Worm (Caenorhabditis elegans) whole organism, late embryonic: ENCODE measurements around the gene C33D9.3.

Source experiments
- F13H6.1 ChIP-seq: sonication (generic microtip); optimal IDR thresholded peaks from 2 replicates; lab custom pipeline; 2016; ENCODE audit warnings: missing genetic modification characterization, missing compliant biosample characterization
- K02D7.2 ChIP-seq: sonication (generic microtip); optimal IDR thresholded peaks from 2 replicates; lab custom pipeline; 2017; ENCODE audit warnings: mild to moderate bottlenecking, missing genetic modification characterization, missing compliant biosample characterization
- K09A11.1 ChIP-seq: sonication (generic microtip); optimal IDR thresholded peaks from 2 replicates; lab custom pipeline; 2017; ENCODE audit warnings: antibody characterized with exemption, mild to moderate bottlenecking, missing genetic modification characterization, missing compliant biosample characterization; ENCODE audit not compliant: insufficient read depth
- Y22D7AL.16 ChIP-seq: sonication (generic microtip); optimal IDR thresholded peaks from 2 replicates; lab custom pipeline; 2016; ENCODE audit warnings: missing genetic modification characterization, missing compliant biosample characterization
- ama-1 ChIP-seq: fragments of 150-350 bp; optimal IDR thresholded peaks from 2 replicates; lab custom pipeline; 2014
- ceh-22 ChIP-seq: sonication (generic microtip); optimal IDR thresholded peaks from 2 replicates; lab custom pipeline; 2017; ENCODE audit warnings: missing biosample characterization, missing genetic modification characterization
- ceh-24 ChIP-seq: sonication (generic microtip); optimal IDR thresholded peaks from 2 replicates; lab custom pipeline; 2016; ENCODE audit warnings: mild to moderate bottlenecking, missing genetic modification characterization, missing compliant biosample characterization
- ceh-30 ChIP-seq: fragments of 150-350 bp; optimal IDR thresholded peaks from 2 replicates; lab custom pipeline; 2014; ENCODE audit warnings: missing biosample characterization, missing genetic modification characterization
- ceh-34 ChIP-seq: sonication (generic microtip); optimal IDR thresholded peaks from 2 replicates; lab custom pipeline; 2016; ENCODE audit warnings: mild to moderate bottlenecking, missing genetic modification characterization, missing compliant biosample characterization
- ceh-45 ChIP-seq: fragments of 200-800 bp; sonication (Bioruptor generic); IDR thresholded peaks from 2 replicates; pipeline ENCODE4 v1.3.6; 2022; ENCODE audit warnings: missing genetic modification reagents, missing genetic modification characterization, missing compliant biosample characterization
- ceh-48 ChIP-seq: sonication (generic microtip); optimal IDR thresholded peaks from 2 replicates; lab custom pipeline; 2016; ENCODE audit warnings: missing genetic modification characterization, inconsistent platforms, missing compliant biosample characterization
- elt-2 ChIP-seq: sonication (generic microtip); optimal IDR thresholded peaks from 2 replicates; lab custom pipeline; 2016; ENCODE audit warnings: missing genetic modification reagents, missing genetic modification characterization, missing compliant biosample characterization
- ets-4 ChIP-seq: sonication (generic microtip); optimal IDR thresholded peaks from 2 replicates; lab custom pipeline; 2016; ENCODE audit warnings: missing genetic modification characterization, missing compliant biosample characterization
- eyg-1 ChIP-seq: sonication (generic microtip); optimal IDR thresholded peaks from 2 replicates; lab custom pipeline; 2016; ENCODE audit warnings: missing genotype, missing genetic modification characterization, missing compliant biosample characterization
- fkh-10 ChIP-seq: fragments of 150-350 bp; optimal IDR thresholded peaks from 2 replicates; lab custom pipeline; 2014; ENCODE audit warnings: missing biosample characterization, missing genetic modification reagents, missing genetic modification characterization
- hlh-6 ChIP-seq: sonication (generic microtip); optimal IDR thresholded peaks from 2 replicates; lab custom pipeline; 2016; ENCODE audit warnings: missing genotype, missing genetic modification characterization, missing compliant biosample characterization
- hlh-8 ChIP-seq: sonication (generic microtip); optimal IDR thresholded peaks from 2 replicates; lab custom pipeline; 2016; ENCODE audit warnings: missing genotype, missing genetic modification characterization, missing compliant biosample characterization
- lim-6 ChIP-seq: sonication (generic microtip); optimal IDR thresholded peaks from 2 replicates; lab custom pipeline; 2016; ENCODE audit warnings: missing genetic modification characterization, missing compliant biosample characterization
- lin-11 ChIP-seq: fragments of 200-800 bp; sonication (Bioruptor generic); optimal IDR thresholded peaks from 2 replicates; lab custom pipeline; 2018; ENCODE audit warnings: mild to moderate bottlenecking, missing genetic modification characterization, missing compliant biosample characterization
- nfya-1 ChIP-seq: sonication (generic microtip); optimal IDR thresholded peaks from 2 replicates; lab custom pipeline; 2017; ENCODE audit warnings: missing genetic modification characterization, mild to moderate bottlenecking, missing compliant biosample characterization, antibody characterized with exemption, moderate library complexity
- nhr-11 ChIP-seq: fragments of 150-350 bp; optimal IDR thresholded peaks from 2 replicates; lab custom pipeline; 2014; ENCODE audit warnings: missing biosample characterization, missing genetic modification characterization
- pag-3 ChIP-seq: sonication (generic microtip); optimal IDR thresholded peaks from 2 replicates; lab custom pipeline; 2016; ENCODE audit warnings: missing compliant biosample characterization, missing genetic modification characterization, borderline replicate concordance
- pax-1 ChIP-seq: fragments of 150-350 bp; optimal IDR thresholded peaks from 2 replicates; lab custom pipeline; 2014; ENCODE audit warnings: missing biosample characterization, missing genetic modification characterization
- pha-2 ChIP-seq: sonication (generic microtip); optimal IDR thresholded peaks from 2 replicates; lab custom pipeline; 2017; ENCODE audit warnings: mild to moderate bottlenecking, missing genetic modification characterization, missing compliant biosample characterization
- pha-4 ChIP-seq: fragments of 150-350 bp; optimal IDR thresholded peaks from 2 replicates; lab custom pipeline; 2018; ENCODE audit warnings: missing biosample characterization, missing genetic modification reagents, missing genetic modification characterization
- pros-1 ChIP-seq: fragments of 150-350 bp; optimal IDR thresholded peaks from 2 replicates; lab custom pipeline; 2014; ENCODE audit warnings: missing biosample characterization, missing genetic modification reagents, missing genetic modification characterization
- tbx-2 ChIP-seq: sonication (generic microtip); optimal IDR thresholded peaks from 2 replicates; lab custom pipeline; 2016; ENCODE audit warnings: missing genetic modification characterization, missing compliant biosample characterization
- unc-42 ChIP-seq: sonication (generic microtip); optimal IDR thresholded peaks from 2 replicates; lab custom pipeline; 2016; ENCODE audit warnings: missing genotype, missing genetic modification characterization, missing compliant biosample characterization
- zip-5 ChIP-seq: sonication (generic microtip); optimal IDR thresholded peaks from 2 replicates; lab custom pipeline; 2016; ENCODE audit warnings: missing genetic modification characterization, missing compliant biosample characterization
- ztf-16 ChIP-seq: sonication (generic microtip); optimal IDR thresholded peaks from 2 replicates; lab custom pipeline; 2017; ENCODE audit warnings: missing genetic modification characterization, missing compliant biosample characterization

The C33D9.3 gene

ce11 chrIV:8824145-8824833 lies 31.6 kb upstream of the C33D9.3 start, which contains the start of the genes col-117 and col-3:
Gene col-117 (minus strand): TSS chrIV:8824195.
Gene col-3 (plus strand): TSS chrIV:8824783.
- no peak for TF ChIP-seq hlh-8 (tag; lab: Kevin White, UChicago)
- no peak for TF ChIP-seq F13H6.1
- no peak for TF ChIP-seq K09A11.1 (tag; lab: Kevin White, UChicago)
- TF ChIP-seq ama-1 (lab: Kevin White, UChicago) = no peak
- no peak for TF ChIP-seq ztf-16 (tag; lab: Kevin White, UChicago)
- TF ChIP-seq ceh-30 (tag; lab: Kevin White, UChicago) = no peak
- TF ChIP-seq ceh-45 = no peak
- TF ChIP-seq zip-5 (tag; lab: Kevin White, UChicago) = no peak
- TF ChIP-seq pha-2 (tag; lab: Kevin White, UChicago) = no peak
- no peak for TF ChIP-seq K02D7.2
- no peak for TF ChIP-seq tbx-2
- TF ChIP-seq ceh-34 (tag; lab: Kevin White, UChicago) = no peak
- TF ChIP-seq eyg-1 = no peak
- TF ChIP-seq, all 69 proteins: peak for 0

- TF ChIP-seq eyg-1 (no peak), pag-3 (tag; lab: Kevin White, UChicago) (no peak), ceh-45 (no peak), elt-2 (tag; lab: Kevin White, UChicago) (no peak)
Measured at ce11 chrIV:8822598-8822997, 29.9 kb upstream of the C33D9.3 start.

ce11 chrIV:8821147-8821546 lies 28.4 kb upstream of the C33D9.3 start, which contains the start of gene T28C6.5:
Gene T28C6.5 (plus strand): TSS chrIV:8821447.
- TF ChIP-seq nhr-11 (tag; lab: Kevin White, UChicago) (no peak), tbx-2 (no peak), lin-11 (tag; lab: Kevin White, UChicago) (no peak), ceh-48 (tag; lab: Kevin White, UChicago) (no peak), nfya-1 (tag; lab: Kevin White, UChicago) (no peak), pha-4 (tag; lab: Kevin White, UChicago) (no peak), K02D7.2 (no peak)

- TF ChIP-seq nhr-11 (tag; lab: Kevin White, UChicago) = no peak
- no peak for TF ChIP-seq ama-1 (lab: Kevin White, UChicago)
- TF ChIP-seq fkh-10 (GFP tag; lab: Kevin White, UChicago) = no peak
Measured at ce11 chrIV:8820041-8820440, 27.3 kb upstream of the C33D9.3 start, which contains the start of gene T28C6.3. Gene T28C6.3 (plus strand): TSS chrIV:8820341.

ce11 chrIV:8819471-8819870 lies 26.8 kb upstream of the C33D9.3 start:
- no peak for TF ChIP-seq ceh-22 (tag; lab: Kevin White, UChicago)
- no peak for TF ChIP-seq pha-2 (tag; lab: Kevin White, UChicago)
- no peak for TF ChIP-seq hlh-6
- peak; percentile 24 for TF ChIP-seq elt-2 (tag; lab: Kevin White, UChicago)
- no peak for TF ChIP-seq ceh-30 (tag; lab: Kevin White, UChicago)
- TF ChIP-seq ceh-48 (tag; lab: Kevin White, UChicago) = no peak

ce11 chrIV:8817639-8818038 lies 24.9 kb upstream of the C33D9.3 start, which contains the start of gene T28C6.10:
Gene T28C6.10 (plus strand): TSS chrIV:8817939.
- TF ChIP-seq ceh-24 (no peak), pax-1 (tag; lab: Kevin White, UChicago) (no peak), pag-3 (tag; lab: Kevin White, UChicago) (no peak), unc-42 (tag; lab: Kevin White, UChicago) (no peak), pros-1 (tag; lab: Kevin White, UChicago) (no peak), Y22D7AL.16 (tag; lab: Kevin White, UChicago) (no peak), ceh-48 (tag; lab: Kevin White, UChicago) (no peak), hlh-8 (tag; lab: Kevin White, UChicago) (no peak), hlh-6 (no peak), ceh-22 (tag; lab: Kevin White, UChicago) (no peak), lim-6 (tag; lab: Kevin White, UChicago) (no peak), ets-4 (tag; lab: Kevin White, UChicago) (no peak)
